Fruit fly (Drosophila melanogaster) Kc167 (cell line): ENCODE results near the gene GstD9.
A peak's percentile ranks its signal among the peaks of the same experiment; 100 is the strongest.

ENCODE experiments used
- Myc ChIP-seq: fragments of >200 bp; optimal IDR thresholded peaks from 2 replicates; lab custom pipeline; 2017; ENCODE audit warnings: missing external identifiers
- Sin3A ChIP-seq: fragments of >200 bp; optimal IDR thresholded peaks from 2 replicates; lab custom pipeline; 2018; ENCODE audit warnings: missing external identifiers
- h ChIP-seq: fragments of >200 bp; optimal IDR thresholded peaks from 3 replicates; lab custom pipeline; 2018; ENCODE audit warnings: missing external identifiers
- insv ChIP-seq: fragments of >200 bp; optimal IDR thresholded peaks from 3 replicates; lab custom pipeline; 2018; ENCODE audit warnings: missing external identifiers
- psq ChIP-seq: fragments of >200 bp; optimal IDR thresholded peaks from 2 replicates; lab custom pipeline; 2017; ENCODE audit warnings: missing external identifiers
- ttk ChIP-seq: sonication (Bioruptor generic); optimal IDR thresholded peaks from 2 replicates; lab custom pipeline; 2017; ENCODE audit warnings: missing external identifiers

The GstD9 gene

DNA sequence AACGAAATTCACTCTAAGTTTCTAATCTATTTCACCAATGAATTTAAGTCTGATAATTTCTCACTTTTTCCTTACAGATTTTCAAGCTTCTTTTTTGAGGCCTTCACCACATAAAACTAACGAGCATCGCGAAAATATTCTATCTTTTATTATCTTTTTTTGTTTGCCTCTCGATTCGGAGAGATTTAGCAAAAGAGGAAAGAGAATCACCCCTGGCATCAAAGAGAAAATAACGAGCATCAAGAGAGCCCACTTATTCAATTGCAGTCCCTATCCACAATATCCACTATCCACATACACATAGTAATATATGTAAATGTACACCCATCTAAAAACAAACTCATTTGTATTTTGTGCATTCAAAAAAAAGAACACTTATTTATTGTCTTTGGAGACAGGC lies at the start of gene GstD9:
TSS of gene GstD9 (minus strand) at position 101 of the 400 bp plus-strand sequence.
- no peak for TF ChIP-seq insv (lab: Kevin White, UChicago)
- TF ChIP-seq psq (lab: Kevin White, UChicago): no peak
- no peak for TF ChIP-seq ttk (lab: Kevin White, UChicago)
- no peak for TF ChIP-seq Myc (lab: Kevin White, UChicago)
- TF ChIP-seq h (lab: Kevin White, UChicago): no peak
- no peak for TF ChIP-seq Sin3A

dm6 chr3R:12413274-12413958 lies 46.1 kb upstream of the GstD9 start, which contains the start of the genes Dip-C and pps:
Gene Dip-C, minus strand, starts transcription at chr3R:12413759.
Gene pps, plus strand, starts transcription at chr3R:12413828.
- TF ChIP-seq insv (lab: Kevin White, UChicago) (no peak), psq (lab: Kevin White, UChicago) (no peak), ttk (lab: Kevin White, UChicago) (no peak), h (lab: Kevin White, UChicago) (no peak), Myc (lab: Kevin White, UChicago) (no peak), Sin3A (no peak)

DNA sequence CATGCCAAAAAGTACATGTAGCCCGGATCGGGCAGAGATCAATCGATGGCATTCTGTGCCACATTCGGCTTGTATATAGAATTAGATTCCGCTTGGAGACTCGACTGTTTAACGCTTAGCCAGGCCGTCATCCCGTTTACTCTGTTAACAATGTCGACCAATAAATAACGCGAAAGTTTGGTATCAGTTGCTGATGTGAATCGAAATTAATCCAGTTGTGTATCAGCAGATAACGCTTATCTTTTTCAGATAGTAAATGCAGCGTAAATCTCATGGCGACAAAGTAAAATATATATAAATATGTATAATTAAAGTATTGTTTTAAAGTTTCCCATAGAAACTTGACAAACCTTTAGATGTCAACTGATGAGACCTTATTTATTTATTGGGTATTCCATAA lies 44.1 kb upstream of the GstD9 start:
- TF ChIP-seq psq (lab: Kevin White, UChicago) (no peak), insv (lab: Kevin White, UChicago) (no peak), h (lab: Kevin White, UChicago) (no peak), ttk (lab: Kevin White, UChicago) (no peak), Sin3A (no peak), Myc (lab: Kevin White, UChicago) (no peak)

dm6 chr3R:12408160-12408559 lies 40.8 kb upstream of the GstD9 start, which contains the start of gene CG5196:
Gene CG5196, plus strand, starts transcription at chr3R:12408316.
- TF ChIP-seq h (lab: Kevin White, UChicago) (no peak), insv (lab: Kevin White, UChicago) (no peak), ttk (lab: Kevin White, UChicago) (no peak), psq (lab: Kevin White, UChicago) (no peak), Myc (lab: Kevin White, UChicago) (no peak), Sin3A (no peak)

DNA sequence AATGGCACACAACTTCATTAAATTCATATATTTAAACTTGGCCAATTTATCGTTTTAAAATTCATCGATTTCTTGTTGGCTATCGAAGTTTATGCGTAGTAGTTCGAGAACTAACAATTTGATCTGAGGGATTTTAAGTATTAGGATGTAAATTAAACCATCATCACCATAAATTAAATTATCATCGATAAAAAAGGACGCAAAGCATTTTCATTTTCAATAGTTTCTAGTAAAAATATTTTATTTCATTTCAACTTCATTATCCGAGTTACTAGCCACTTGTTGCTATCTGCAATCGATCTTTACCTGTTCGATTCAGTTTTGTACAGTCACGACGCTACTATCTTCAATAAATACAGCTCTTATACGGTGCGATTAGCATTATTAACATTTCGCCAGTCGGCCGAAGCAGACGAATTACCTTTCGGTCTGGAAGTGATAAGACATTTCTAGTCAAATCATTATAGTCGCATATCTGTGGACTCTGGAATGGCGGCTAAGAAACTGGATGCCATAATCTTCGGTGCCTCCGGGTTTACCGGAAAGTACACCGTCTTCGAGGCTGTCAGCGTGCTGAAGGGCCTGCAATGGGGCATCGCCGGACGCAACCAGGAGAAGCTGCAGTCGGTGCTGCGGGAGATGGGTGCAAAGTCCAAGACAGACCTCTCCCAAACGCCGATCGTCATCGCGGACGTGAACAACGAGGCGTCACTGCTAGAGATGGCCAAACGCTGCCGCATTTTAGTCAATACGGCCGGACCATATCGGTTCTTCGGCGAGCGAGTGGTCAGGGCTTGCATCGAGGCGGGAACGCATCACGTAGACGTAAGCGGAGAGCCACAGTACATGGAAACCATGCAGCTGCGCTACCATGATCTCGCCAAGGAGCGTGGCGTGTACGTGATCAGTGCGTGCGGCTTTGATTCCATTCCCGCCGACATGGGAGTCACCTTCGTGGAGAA lies 39.2 kb upstream of the GstD9 start, which contains the start of gene CG5167:
TSS of gene CG5167 (plus strand) at position 298 of the 962 bp plus-strand sequence.
- TF ChIP-seq insv (lab: Kevin White, UChicago): no peak
- TF ChIP-seq Myc (lab: Kevin White, UChicago): no peak
- no peak for TF ChIP-seq h (lab: Kevin White, UChicago)
- no peak for TF ChIP-seq Sin3A
- TF ChIP-seq psq (lab: Kevin White, UChicago): no peak
- no peak for TF ChIP-seq ttk (lab: Kevin White, UChicago)

dm6 chr3R:12405928-12406234 lies 38.5 kb upstream of the GstD9 start, which contains the start of gene Cyp9f2:
Gene Cyp9f2, minus strand, starts transcription at chr3R:12406028.
- TF ChIP-seq Myc (lab: Kevin White, UChicago) (no peak), h (lab: Kevin White, UChicago) (no peak), Sin3A (no peak), ttk (lab: Kevin White, UChicago) (no peak), insv (lab: Kevin White, UChicago) (no peak)

DNA sequence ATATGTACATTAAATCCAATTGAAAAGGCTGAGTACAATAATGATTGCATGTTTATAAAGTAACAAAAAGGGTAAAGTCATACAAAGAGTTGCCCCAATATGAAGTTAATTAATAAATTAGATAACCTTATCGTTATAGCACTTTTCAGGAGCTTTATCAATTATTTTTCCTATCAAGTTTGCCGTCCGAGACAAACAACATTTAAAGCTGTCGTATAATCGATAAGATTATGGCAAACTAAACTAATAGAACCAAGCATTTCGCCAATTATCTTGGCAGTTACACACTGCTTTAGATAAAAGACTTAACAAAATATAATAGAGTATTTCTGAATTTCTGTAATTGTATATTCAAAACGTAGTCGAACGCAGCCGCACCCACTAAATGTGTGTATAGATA lies 37.8 kb upstream of the GstD9 start:
- TF ChIP-seq Sin3A (no peak), ttk (lab: Kevin White, UChicago) (no peak), Myc (lab: Kevin White, UChicago) (no peak), psq (lab: Kevin White, UChicago) (no peak), h (lab: Kevin White, UChicago) (no peak), insv (lab: Kevin White, UChicago) (no peak)

dm6 chr3R:12402935-12403334 lies 35.6 kb upstream of the GstD9 start:
- TF ChIP-seq ttk (lab: Kevin White, UChicago) (no peak), h (lab: Kevin White, UChicago) (no peak), insv (lab: Kevin White, UChicago) (no peak), psq (lab: Kevin White, UChicago) (no peak), Sin3A (no peak), Myc (lab: Kevin White, UChicago) (no peak)

DNA sequence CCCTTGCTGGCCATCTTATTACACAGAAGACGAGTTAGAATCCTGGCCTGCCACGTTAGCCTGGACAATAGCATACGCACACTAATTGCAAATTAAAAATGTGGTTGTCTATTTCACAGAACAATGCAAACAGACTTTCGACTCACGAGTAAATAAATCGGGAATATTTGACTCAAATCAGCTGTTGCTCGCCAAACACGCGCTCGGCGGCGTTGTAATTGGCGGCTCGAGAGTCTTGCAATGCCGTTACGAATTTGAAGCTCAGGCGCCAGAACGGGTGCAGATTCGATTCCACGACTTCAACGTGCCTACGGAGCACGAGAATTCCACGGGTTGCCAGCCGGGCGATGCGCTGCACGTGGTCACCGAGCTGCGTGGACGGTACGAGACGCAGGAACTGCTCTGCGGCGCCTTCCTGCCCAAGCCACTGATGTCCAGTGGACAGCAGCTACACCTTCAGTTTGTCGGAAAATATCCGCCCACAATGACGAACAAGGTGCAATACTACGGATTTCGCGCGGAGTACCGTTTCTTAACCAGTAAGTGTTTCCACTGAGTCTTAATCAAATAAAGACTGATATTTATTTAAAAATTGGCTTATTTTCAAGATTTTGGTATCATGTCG lies 34.4 kb upstream of the GstD9 start, which contains the start of gene DNAlig3:
TSS of gene DNAlig3 (minus strand) at position 168 of the 625 bp plus-strand sequence.
- TF ChIP-seq insv (lab: Kevin White, UChicago) (peak; percentile 84), ttk (lab: Kevin White, UChicago) (no peak), Sin3A (no peak), Myc (lab: Kevin White, UChicago) (no peak)

DNA sequence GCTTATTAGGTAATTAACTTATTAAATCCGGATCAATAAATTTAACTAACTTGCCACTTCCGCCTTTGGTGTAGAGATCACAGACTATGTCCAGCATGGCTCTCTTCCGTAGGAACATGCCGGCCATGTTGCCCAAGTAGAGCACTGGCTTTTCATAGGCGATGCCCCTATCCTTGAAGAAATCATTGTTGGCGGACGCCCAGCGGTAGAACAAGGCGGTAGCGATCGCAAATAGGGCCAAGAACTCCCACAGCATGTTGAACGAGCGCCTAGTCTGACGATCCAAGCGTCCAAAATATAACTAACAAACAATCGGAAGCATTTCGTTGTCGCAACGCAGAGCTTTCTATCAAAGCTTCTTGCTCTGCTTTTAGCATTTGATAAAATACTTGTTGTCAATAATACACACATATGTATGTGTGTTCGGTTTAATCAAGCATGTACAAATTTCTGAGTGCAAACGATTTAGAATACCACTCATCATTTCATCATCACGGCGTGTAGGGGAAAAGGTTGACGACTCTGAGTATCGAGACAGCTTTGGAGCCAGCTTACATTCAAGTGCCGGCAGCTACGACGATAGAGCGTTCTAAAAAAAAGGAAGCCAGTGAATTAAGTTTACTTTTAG lies 31.4 kb upstream of the GstD9 start, which contains the start of gene Cyp9f3:
TSS of gene Cyp9f3 (minus strand) at position 310 of the 628 bp plus-strand sequence.
- no peak for TF ChIP-seq h (lab: Kevin White, UChicago)

DNA sequence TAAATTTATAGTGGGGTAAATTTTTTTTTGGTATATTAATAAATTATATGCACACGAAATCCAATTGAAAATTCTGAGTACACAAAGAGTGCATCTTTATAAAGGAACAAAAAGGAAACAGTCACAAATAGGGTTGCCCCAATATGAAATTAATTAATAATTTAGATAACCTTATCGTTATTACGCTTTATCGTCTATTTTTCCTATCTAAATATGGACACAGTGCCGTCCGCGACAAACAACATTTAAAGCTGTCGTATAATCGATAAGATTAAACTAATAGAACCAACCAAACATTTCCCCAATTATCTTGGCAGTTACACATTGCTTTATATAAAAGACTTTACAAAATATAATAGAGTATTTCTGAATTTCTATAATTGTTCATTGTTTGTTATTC lies 30.7 kb upstream of the GstD9 start:
- TF ChIP-seq insv (lab: Kevin White, UChicago): no peak
- TF ChIP-seq psq (lab: Kevin White, UChicago): no peak
- no peak for TF ChIP-seq Sin3A
